Fruit fly (Drosophila melanogaster) whole organism, embryonic: Measurements from ENCODE around the gene CG31922.
A peak's percentile ranks its signal among the peaks of the same experiment; 100 is the strongest.

Experiments
- Aef1 ChIP-seq: fragments of 200-800 bp; sonication (Bioruptor generic); IDR thresholded peaks from 3 replicates; pipeline ENCODE4 v1.3.6; 2022; ENCODE audit warnings: missing biosample characterization, missing genetic modification characterization
- CG1024 ChIP-seq: fragments of 200-800 bp; sonication (Bioruptor generic); IDR thresholded peaks from 2 replicates; pipeline ENCODE4 v1.3.6; 2022; ENCODE audit warnings: missing biosample characterization, missing genetic modification characterization
- CG12391 ChIP-seq: fragments of 200-800 bp; sonication (Bioruptor generic); optimal IDR thresholded peaks from 3 replicates; lab custom pipeline; 2018; ENCODE audit warnings: missing biosample characterization, mild to moderate bottlenecking, missing genetic modification characterization, moderate library complexity
- CG12942 ChIP-seq: fragments of 200-800 bp; sonication (Bioruptor generic); optimal IDR thresholded peaks from 3 replicates; lab custom pipeline; 2016; ENCODE audit warnings: missing biosample characterization, missing genetic modification characterization
- CG14050 ChIP-seq: fragments of 200-800 bp; sonication (Bioruptor generic); IDR thresholded peaks from 3 replicates; pipeline ENCODE4 v1.3.6; 2022; ENCODE audit warnings: missing biosample characterization, missing genetic modification characterization
- CG14710 ChIP-seq: fragments of 200-800 bp; sonication (Bioruptor generic); optimal IDR thresholded peaks from 3 replicates; lab custom pipeline; 2019; ENCODE audit warnings: missing biosample characterization, mild to moderate bottlenecking, missing genetic modification characterization, moderate library complexity
- CG15514 ChIP-seq: fragments of 200-800 bp; sonication (Bioruptor generic); optimal IDR thresholded peaks from 3 replicates; lab custom pipeline; 2017; ENCODE audit warnings: missing biosample characterization, missing genetic modification characterization, mild to moderate bottlenecking, moderate library complexity, missing genetic modification reagents
- CG17361 ChIP-seq: fragments of 200-800 bp; sonication (Bioruptor generic); IDR thresholded peaks from 3 replicates; pipeline ENCODE4 v1.3.6; 2022; ENCODE audit warnings: missing biosample characterization, missing genetic modification characterization
- CG2116 ChIP-seq: fragments of 200-800 bp; sonication (Bioruptor generic); optimal IDR thresholded peaks from 3 replicates; lab custom pipeline; 2018; ENCODE audit warnings: missing biosample characterization, mild to moderate bottlenecking, missing genetic modification characterization
- CG34224 ChIP-seq: fragments of 200-800 bp; sonication (Bioruptor generic); IDR thresholded peaks from 3 replicates; pipeline ENCODE4 v1.3.6; 2022; ENCODE audit warnings: missing biosample characterization, missing genetic modification characterization; ENCODE audit not compliant: partially characterized antibody
- CG34422 ChIP-seq: fragments of 200-800 bp; sonication (Bioruptor generic); IDR thresholded peaks from 3 replicates; pipeline ENCODE4 v1.3.6; 2022; ENCODE audit warnings: missing biosample characterization, missing genetic modification characterization
- CG3726 ChIP-seq: fragments of 200-800 bp; sonication (Bioruptor generic); IDR thresholded peaks from 3 replicates; pipeline ENCODE4, ENCODE4 v1.3.6; 2022; ENCODE audit warnings: missing biosample characterization, missing genetic modification characterization
- CG42726 ChIP-seq: fragments of 200-800 bp; sonication (Bioruptor generic); IDR thresholded peaks from 2 replicates; pipeline ENCODE4 v1.3.6; 2022; ENCODE audit warnings: missing biosample characterization, missing genetic modification characterization; ENCODE audit not compliant: partially characterized antibody
- CG7786 ChIP-seq: fragments of 200-800 bp; sonication (Bioruptor generic); optimal IDR thresholded peaks from 2 replicates; lab custom pipeline; 2016; ENCODE audit warnings: missing biosample characterization, missing genetic modification characterization
- CG7963 ChIP-seq: fragments of 200-800 bp; sonication (Bioruptor generic); IDR thresholded peaks from 3 replicates; pipeline ENCODE4 v1.3.6; 2022; ENCODE audit warnings: missing biosample characterization, missing genetic modification characterization; ENCODE audit not compliant: partially characterized antibody
- CrebB ChIP-seq: fragments of 200-800 bp; sonication (Bioruptor generic); optimal IDR thresholded peaks from 3 replicates; lab custom pipeline; 2018; ENCODE audit warnings: missing biosample characterization, mild to moderate bottlenecking, missing genetic modification characterization
- Dp ChIP-seq: fragments of 200-800 bp; sonication (Bioruptor generic); optimal IDR thresholded peaks from 2 replicates; lab custom pipeline; 2018; ENCODE audit warnings: missing biosample characterization, mild to moderate bottlenecking, missing genetic modification characterization, moderate library complexity
- E2f1 ChIP-seq: fragments of 200-800 bp; sonication (Bioruptor generic); IDR thresholded peaks from 2 replicates; pipeline ENCODE4 v1.3.6; 2022; ENCODE audit warnings: missing biosample characterization, missing genetic modification characterization
- Ets97D ChIP-seq: fragments of 200-800 bp; sonication (Bioruptor generic); optimal IDR thresholded peaks from 3 replicates; lab custom pipeline; 2016; ENCODE audit warnings: missing biosample characterization, missing genetic modification characterization
- HLH3B ChIP-seq: fragments of 200-800 bp; sonication (Bioruptor generic); IDR thresholded peaks from 2 replicates; pipeline ENCODE4 v1.3.6; 2022; ENCODE audit warnings: missing biosample characterization, missing genetic modification characterization
- Hmx ChIP-seq: fragments of 200-800 bp; sonication (Bioruptor generic); optimal IDR thresholded peaks from 2 replicates; lab custom pipeline; 2016; ENCODE audit warnings: missing biosample characterization, missing genetic modification characterization
- Lim3 ChIP-seq: fragments of 200-800 bp; sonication (Bioruptor generic); IDR thresholded peaks from 2 replicates; pipeline ENCODE4 v1.3.6; 2022; ENCODE audit warnings: missing biosample characterization, missing genetic modification characterization
- MBD-R2 ChIP-seq: fragments of 200-800 bp; sonication (Bioruptor generic); IDR thresholded peaks from 2 replicates; pipeline ENCODE4 v1.3.6; 2022; ENCODE audit warnings: missing biosample characterization, missing genetic modification characterization
- MESR4 ChIP-seq: fragments of 200-800 bp; sonication (Bioruptor generic); optimal IDR thresholded peaks from 2 replicates; lab custom pipeline; 2018; ENCODE audit warnings: missing biosample characterization, mild to moderate bottlenecking, missing genetic modification characterization, moderate library complexity
- Mrtf ChIP-seq: fragments of 200-800 bp; sonication (Bioruptor generic); IDR thresholded peaks from 3 replicates; pipeline ENCODE4 v1.3.6; 2022; ENCODE audit warnings: missing biosample characterization, missing genetic modification characterization
- Myb ChIP-seq: fragments of 200-800 bp; sonication (Bioruptor generic); optimal IDR thresholded peaks from 2 replicates; lab custom pipeline; 2016; ENCODE audit warnings: missing biosample characterization, missing genetic modification characterization
- Rfx ChIP-seq: fragments of 200-800 bp; sonication (Bioruptor generic); IDR thresholded peaks from 2 replicates; pipeline ENCODE4 v1.3.6; 2022; ENCODE audit warnings: missing biosample characterization, missing genetic modification characterization
- Rx ChIP-seq: fragments of 200-800 bp; sonication (Bioruptor generic); IDR thresholded peaks from 2 replicates; pipeline ENCODE4 v1.3.6; 2022; ENCODE audit warnings: missing biosample characterization, missing genetic modification characterization
- Side ChIP-seq: fragments of 200-800 bp; sonication (Bioruptor generic); optimal IDR thresholded peaks from 2 replicates; lab custom pipeline; 2016; ENCODE audit warnings: missing biosample characterization, missing genetic modification characterization
- Taf1 ChIP-seq: fragments of 200-800 bp; sonication (Bioruptor generic); IDR thresholded peaks from 2 replicates; pipeline ENCODE4 v1.3.6; 2022; ENCODE audit warnings: missing biosample characterization, missing genetic modification characterization
- crc ChIP-seq: fragments of 200-800 bp; sonication (Bioruptor generic); optimal IDR thresholded peaks from 2 replicates; lab custom pipeline; 2016; ENCODE audit warnings: missing biosample characterization, missing genetic modification characterization
- cwo ChIP-seq: fragments of 200-800 bp; sonication (Bioruptor generic); optimal IDR thresholded peaks from 3 replicates; lab custom pipeline; 2017; ENCODE audit warnings: missing biosample characterization, missing genetic modification characterization, mild to moderate bottlenecking, moderate library complexity, missing genetic modification reagents
- ewg ChIP-seq: fragments of 200-800 bp; sonication (Bioruptor generic); optimal IDR thresholded peaks from 3 replicates; lab custom pipeline; 2017; ENCODE audit warnings: mild to moderate bottlenecking, missing biosample characterization, missing genetic modification reagents, missing genetic modification characterization
- fd102C ChIP-seq: fragments of 200-800 bp; sonication (Bioruptor generic); optimal IDR thresholded peaks from 2 replicates; lab custom pipeline; 2018; ENCODE audit warnings: missing biosample characterization, mild to moderate bottlenecking, missing genetic modification characterization, moderate library complexity
- gcm ChIP-seq: fragments of 200-800 bp; sonication (Bioruptor generic); optimal IDR thresholded peaks from 2 replicates; lab custom pipeline; 2019; ENCODE audit warnings: missing biosample characterization, mild to moderate bottlenecking, missing genetic modification characterization, moderate library complexity
- inv ChIP-seq: fragments of 200-800 bp; sonication (Bioruptor generic); IDR thresholded peaks from 2 replicates; pipeline ENCODE4 v1.3.6; 2022; ENCODE audit warnings: missing biosample characterization, missing genetic modification characterization; ENCODE audit not compliant: partially characterized antibody
- lola ChIP-seq, 3 experiments: fragments of >200 bp in 2 of 3; fragments of 200-800 bp in 1 of 3; sonication (Bioruptor generic) in 1 of 3; optimal IDR thresholded peaks; 2 replicates each; lab custom pipeline; 2017 to 2019; ENCODE audit warnings: missing biosample characterization in 3 of 3, missing genetic modification characterization in 3 of 3, mild to moderate bottlenecking in 1 of 3, moderate library complexity in 1 of 3
- nerfin-1 ChIP-seq: fragments of 200-800 bp; sonication (Bioruptor generic); optimal IDR thresholded peaks from 3 replicates; lab custom pipeline; 2019; ENCODE audit warnings: missing biosample characterization, mild to moderate bottlenecking, missing genetic modification characterization, moderate library complexity
- otp ChIP-seq: fragments of 200-800 bp; sonication (Bioruptor generic); IDR thresholded peaks from 3 replicates; pipeline ENCODE4, ENCODE4 v1.3.6; 2022; ENCODE audit warnings: missing biosample characterization, missing genetic modification characterization
- pb ChIP-seq: fragments of 200-800 bp; sonication (Bioruptor generic); optimal IDR thresholded peaks from 3 replicates; lab custom pipeline; 2016; ENCODE audit warnings: missing biosample characterization, missing genetic modification characterization
- row ChIP-seq: fragments of 200-800 bp; sonication (Bioruptor generic); IDR thresholded peaks from 3 replicates; pipeline ENCODE4 v1.3.6; 2022; ENCODE audit warnings: missing biosample characterization, missing genetic modification characterization
- sd ChIP-seq: fragments of 200-800 bp; sonication (Bioruptor generic); optimal IDR thresholded peaks from 3 replicates; lab custom pipeline; 2018; ENCODE audit warnings: missing biosample characterization, mild to moderate bottlenecking, missing genetic modification characterization, moderate library complexity
- trem ChIP-seq: fragments of 200-800 bp; optimal IDR thresholded peaks from 3 replicates; lab custom pipeline; 2019; ENCODE audit warnings: missing biosample characterization, mild to moderate bottlenecking, missing genetic modification characterization, moderate library complexity
- twi ChIP-seq: fragments of 200-800 bp; optimal IDR thresholded peaks from 2 replicates; lab custom pipeline; 2019; ENCODE audit warnings: missing biosample characterization, mild to moderate bottlenecking, missing genetic modification characterization, moderate library complexity
- vnd ChIP-seq: fragments of 200-800 bp; sonication (Bioruptor generic); IDR thresholded peaks from 3 replicates; pipeline ENCODE4 v1.3.6; 2022; ENCODE audit warnings: missing biosample characterization, missing genetic modification characterization; ENCODE audit not compliant: partially characterized antibody
- zfh1 ChIP-seq: fragments of 200-800 bp; sonication (Bioruptor generic); IDR thresholded peaks from 3 replicates; pipeline ENCODE4 v1.3.6; 2022; ENCODE audit warnings: missing biosample characterization, missing genetic modification characterization

The CG31922 gene

dm6 chr2L:1158519-1159319, 11.3 kb upstream of the CG31922 start, which contains the start of gene Tango14 (continued):
- 0 out of 2 replicates have a peak, but pooled peaks have one; percentile 2 for TF ChIP-seq Rx (GFP tag; lab: Robert Waterston, UW)
- no peak for TF ChIP-seq CG12942 (GFP tag; lab: Kevin White, UChicago)
- TF ChIP-seq Hmx (GFP tag; lab: Kevin White, UChicago), result no peak
- no peak for TF ChIP-seq CG34224 (GFP tag; lab: Robert Waterston, UW)
- TF ChIP-seq CrebB (tag; lab: Kevin White, UChicago), result no peak
- no peak for TF ChIP-seq E2f1 (GFP tag; lab: Robert Waterston, UW)
- no peak for TF ChIP-seq crc
- no peak for TF ChIP-seq CG1024
- no peak for TF ChIP-seq twi (tag; lab: Kevin White, UChicago)
- TF ChIP-seq cwo (GFP tag; lab: Kevin White, UChicago), result peak; percentile 68
- TF ChIP-seq CG2116 (GFP tag; lab: Kevin White, UChicago), result no peak
- TF ChIP-seq CG14710 (tag; lab: Kevin White, UChicago), result peak; percentile 32
- TF ChIP-seq otp (GFP tag; lab: Robert Waterston, UW), result 0 out of 3 replicates have a peak, but pooled peaks have one; percentile 23
- TF ChIP-seq row (GFP tag; lab: Robert Waterston, UW), result 0 out of 3 replicates have a peak, but pooled peaks have one; percentile 53
- peak in 1 of 3 experiments; percentile 14 for TF ChIP-seq lola (GFP tag; optimal IDR thresholded peaks at IDR 0.05; lab: Kevin White, UChicago)
- no peak for TF ChIP-seq Aef1 (GFP tag; lab: Robert Waterston, UW)
- TF ChIP-seq vnd (GFP tag; lab: Robert Waterston, UW), result 0 out of 3 replicates have a peak, but pooled peaks have one; percentile 22
- 0 out of 3 replicates have a peak, but pooled peaks have one; percentile 28 for TF ChIP-seq zfh1 (GFP tag; lab: Robert Waterston, UW)
- no peak for TF ChIP-seq CG17361 (GFP tag; lab: Robert Waterston, UW)
- peak; percentile 96 for TF ChIP-seq sd (tag; lab: Kevin White, UChicago)
- TF ChIP-seq Ets97D, result no peak
- TF ChIP-seq CG34422, result peak; percentile 78; the same call in 2 of the 3 replicates
- no peak for TF ChIP-seq fd102C (GFP tag; lab: Kevin White, UChicago)
- 0 out of 2 replicates have a peak, but pooled peaks have one; percentile 19 for TF ChIP-seq Rfx
- TF ChIP-seq Mrtf, result no peak
- peak; percentile 55 for TF ChIP-seq MBD-R2
- TF ChIP-seq inv (GFP tag; lab: Robert Waterston, UW), result 0 out of 2 replicates have a peak, but pooled peaks have one; percentile 18
- TF ChIP-seq CG42726 (GFP tag; lab: Robert Waterston, UW), result no peak
- no peak for TF ChIP-seq nerfin-1
- no peak for TF ChIP-seq CG14050 (GFP tag; lab: Robert Waterston, UW)
- TF ChIP-seq pb, result no peak

- TF ChIP-seq gcm, result peak; percentile 10
- no peak for TF ChIP-seq CG3726 (GFP tag; lab: Robert Waterston, UW)
- no peak for TF ChIP-seq Lim3 (GFP tag; lab: Robert Waterston, UW)
Measured at dm6 chr2L:1163538-1164143, 6.3 kb upstream of the CG31922 start, which contains the start of gene CG5080. TSS of gene CG5080 (minus strand) at chr2L:1163886.

- TF ChIP-seq CG15514 (GFP tag; lab: Kevin White, UChicago) (peak; percentile 68), fd102C (GFP tag; lab: Kevin White, UChicago) (no peak), MESR4 (GFP tag; lab: Kevin White, UChicago) (peak; percentile 30), CG7786 (GFP tag; lab: Kevin White, UChicago) (no peak), Myb (GFP tag; lab: Kevin White, UChicago) (peak; percentile 73), ewg (GFP tag; lab: Kevin White, UChicago) (no peak), CG12391 (tag; lab: Kevin White, UChicago) (no peak), Taf1 (GFP tag; lab: Robert Waterston, UW) (no peak), trem (tag; lab: Kevin White, UChicago) (peak; percentile 0), Dp (peak; percentile 92), Side (GFP tag; lab: Kevin White, UChicago) (no peak), HLH3B (GFP tag; lab: Robert Waterston, UW) (no peak), CG7963 (GFP tag; lab: Robert Waterston, UW) (no peak)
Measured at dm6 chr2L:1164294-1164693, 5.7 kb upstream of the CG31922 start, which contains the start of gene IntS14. TSS of gene IntS14 (plus strand) at chr2L:1164443.
